Worm (Caenorhabditis elegans): ENCODE measurements around the gene F11C1.4.

DNA sequence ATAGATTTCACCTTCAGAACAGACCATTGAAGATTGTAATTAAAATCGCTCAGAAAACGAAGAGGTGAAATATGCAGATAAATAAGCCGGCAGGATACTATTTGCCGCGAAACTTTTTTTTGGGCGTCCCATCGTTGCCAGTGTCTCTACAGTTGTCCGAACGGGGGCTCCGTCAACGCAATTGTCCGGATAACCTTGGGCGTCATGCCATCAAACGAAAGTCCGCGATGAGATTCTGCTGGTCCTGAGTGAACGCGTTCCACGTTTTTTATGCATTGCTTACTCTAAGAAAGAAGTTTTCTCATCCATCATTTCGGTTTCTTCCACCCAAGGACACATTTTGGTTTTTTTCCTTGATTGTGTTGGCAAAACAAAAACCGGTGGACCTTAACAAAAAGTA, 24.0 kb downstream of the F11C1.4 start:
- TF ChIP-seq pha-4 (tag; optimal IDR thresholded peaks at IDR 0.05) (no peak), ztf-16 (tag; optimal IDR thresholded peaks at IDR 0.05) (no peak)
